Fruit fly (Drosophila melanogaster) whole organism, wandering third instar larva: ENCODE data around the gene wtrw.

Source experiments
- Abd-B ChIP-seq: fragments of >200 bp; optimal IDR thresholded peaks from 2 replicates; lab custom pipeline; 2017; ENCODE audit warnings: missing biosample characterization, missing genetic modification characterization
- Hr78 ChIP-seq: fragments of >200 bp; optimal IDR thresholded peaks from 2 replicates; lab custom pipeline; 2017; ENCODE audit warnings: missing biosample characterization, missing genetic modification characterization
- br ChIP-seq: fragments of 200-800 bp; sonication (Bioruptor generic); optimal IDR thresholded peaks from 2 replicates; lab custom pipeline; 2016; ENCODE audit warnings: missing biosample characterization, missing genetic modification characterization

DNA sequence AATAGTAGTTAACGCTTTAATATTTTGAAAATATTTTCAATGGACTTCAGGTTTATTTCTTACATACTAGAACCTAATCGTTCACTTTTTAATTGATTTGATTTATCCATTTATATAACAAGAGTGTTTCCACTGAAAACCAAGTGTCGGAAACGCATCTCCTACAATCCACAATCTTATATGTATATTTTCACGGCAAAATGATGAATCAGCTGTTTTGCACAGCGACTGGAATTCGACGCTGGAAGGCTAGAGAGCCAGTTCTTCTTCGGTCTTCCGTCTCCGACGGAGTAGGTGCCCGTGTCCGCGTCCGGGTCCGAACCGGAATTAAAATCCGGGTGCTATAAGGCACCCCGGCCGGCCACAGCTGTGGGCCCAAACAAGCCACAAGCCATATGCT lies 6.7 kb upstream of the wtrw start:
- TF ChIP-seq Abd-B (GFP tag; lab: Kevin White, UChicago): no peak
- no peak for TF ChIP-seq Hr78 (GFP tag; lab: Kevin White, UChicago)
- no peak for TF ChIP-seq br (GFP tag; lab: Kevin White, UChicago)
